Worm (Caenorhabditis elegans): ENCODE data around the gene K02D10.3.

K02D10.3 gene

ce11 chrIII:8799964-8800795 lies 28.4 kb upstream of the K02D10.3 start, which contains the start of gene F54F2.6 (continued):
- TF ChIP-seq hlh-17 (GFP tag; optimal IDR thresholded peaks at IDR 0.05; ENCODE audit: borderline replicate concordance) (no peak), snpc-4 (tag; optimal IDR thresholded peaks at IDR 0.05) (peak; percentile 62), lin-13 (GFP tag; optimal IDR thresholded peaks at IDR 0.05) (peak; percentile 90), lin-15B (tag; optimal IDR thresholded peaks at IDR 0.05) (no peak), lin-39 (tag; optimal IDR thresholded peaks at IDR 0.05) (peak; percentile 63), tlp-1 (tag; optimal IDR thresholded peaks at IDR 0.05) (no peak), ceh-63 (GFP tag; optimal IDR thresholded peaks at IDR 0.05) (no peak), ceh-82 (tag; optimal IDR thresholded peaks at IDR 0.05) (peak; percentile 74 to 86 (median 75)), ceh-90 (tag; optimal IDR thresholded peaks at IDR 0.05) (peak; percentile 17), rnt-1 (tag; optimal IDR thresholded peaks at IDR 0.05) (peak; percentile 86), vab-15 (tag; optimal IDR thresholded peaks at IDR 0.05) (peak; percentile 92), elt-3 (tag; optimal IDR thresholded peaks at IDR 0.05) (peak in 1 of 6 experiments; percentile 23), zip-4 (GFP tag; optimal IDR thresholded peaks at IDR 0.05) (peak; percentile 53), nhr-19 (GFP tag; conservative IDR thresholded peaks at IDR 0.05) (peak; percentile 90), mef-2 (tag; optimal IDR thresholded peaks at IDR 0.05) (peak; percentile 84), mab-9 (GFP tag; IDR thresholded peaks at IDR 0.05) (peak; percentile 76), nhr-71 (tag; optimal IDR thresholded peaks at IDR 0.05) (peak; percentile 98), C34B4.2 (tag; optimal IDR thresholded peaks at IDR 0.05) (no peak), aha-1 (tag; optimal IDR thresholded peaks at IDR 0.05) (peak; percentile 46), nhr-84 (tag; optimal IDR thresholded peaks at IDR 0.05) (no peak), unc-86 (tag; optimal IDR thresholded peaks at IDR 0.05) (peak; percentile 98), nhr-77 (tag; optimal IDR thresholded peaks at IDR 0.05) (peak; percentile 87), nhr-20 (tag; optimal IDR thresholded peaks at IDR 0.05) (peak; percentile 90), dpl-1 (GFP tag; optimal IDR thresholded peaks at IDR 0.05) (peak; percentile 26 to 60 (median 51)), fkh-4 (tag; optimal IDR thresholded peaks at IDR 0.05; ENCODE audit: borderline replicate concordance) (peak; percentile 79), efl-1 (optimal IDR thresholded peaks at IDR 0.05) (peak; percentile 73 to 79), efl-1 (GFP tag; optimal IDR thresholded peaks at IDR 0.05 in 1 of 2) (peak; percentile 22 to 95), unc-30 (tag; optimal IDR thresholded peaks at IDR 0.05) (peak; percentile 20), ets-5 (GFP tag; IDR thresholded peaks at IDR 0.05) (no peak), dsc-1 (tag; optimal IDR thresholded peaks at IDR 0.05) (peak; percentile 89), pqm-1 (tag; optimal IDR thresholded peaks at IDR 0.05) (no peak), efl-3 (GFP tag; optimal IDR thresholded peaks at IDR 0.05) (no peak), elt-2 (tag; optimal IDR thresholded peaks at IDR 0.05) (peak; percentile 71), lsy-2 (tag; optimal IDR thresholded peaks at IDR 0.05) (peak; percentile 84 to 89)

ce11 chrIII:8797211-8797733 lies 25.5 kb upstream of the K02D10.3 start:
- no peak for TF ChIP-seq lin-15B (tag; optimal IDR thresholded peaks at IDR 0.05)
- TF ChIP-seq lin-39 (tag; optimal IDR thresholded peaks at IDR 0.05): no peak
- TF ChIP-seq nhr-12 (tag; optimal IDR thresholded peaks at IDR 0.05): no peak
- TF ChIP-seq elt-2 (tag; optimal IDR thresholded peaks at IDR 0.05): peak; percentile 91
- peak in 1 of 2 experiments; percentile 49 for TF ChIP-seq ztf-11 (tag; optimal IDR thresholded peaks at IDR 0.05)
- TF ChIP-seq Y116A8C.19 (tag; optimal IDR thresholded peaks at IDR 0.05; ENCODE audit: borderline replicate concordance): no peak
- TF ChIP-seq nhr-84 (tag; optimal IDR thresholded peaks at IDR 0.05): no peak
- TF ChIP-seq alr-1 (tag; optimal IDR thresholded peaks at IDR 0.05; ENCODE audit: borderline replicate concordance): no peak
- TF ChIP-seq ceh-88 (GFP tag; IDR thresholded peaks at IDR 0.05): no peak
- TF ChIP-seq ztf-4 (tag; optimal IDR thresholded peaks at IDR 0.05): peak; percentile 78
- TF ChIP-seq rnt-1 (tag; optimal IDR thresholded peaks at IDR 0.05): peak; percentile 47
- peak; percentile 87 for TF ChIP-seq fos-1 (tag; optimal IDR thresholded peaks at IDR 0.05)
- peak; percentile 88 for TF ChIP-seq snu-23 (GFP tag; optimal IDR thresholded peaks at IDR 0.05)
- TF ChIP-seq isw-1 (GFP tag; IDR thresholded peaks at IDR 0.05): peak; percentile 52
- TF ChIP-seq snpc-4 (tag; optimal IDR thresholded peaks at IDR 0.05): peak; percentile 36
- 0 out of 2 replicates have a peak, but pooled peaks have one; percentile 67 for TF ChIP-seq mab-9 (GFP tag; IDR thresholded peaks at IDR 0.05)
- TF ChIP-seq fkh-10 (GFP tag; optimal IDR thresholded peaks at IDR 0.05): peak; percentile 86
- no peak for TF ChIP-seq tlp-1 (tag; optimal IDR thresholded peaks at IDR 0.05)
- TF ChIP-seq nhr-77 (tag; optimal IDR thresholded peaks at IDR 0.05): peak; percentile 61
- TF ChIP-seq ets-5 (GFP tag; IDR thresholded peaks at IDR 0.05): no peak
- no peak for TF ChIP-seq aly-2 (tag; optimal IDR thresholded peaks at IDR 0.05)
- TF ChIP-seq egl-13 (tag; optimal IDR thresholded peaks at IDR 0.05): peak; percentile 88
- peak; percentile 36 for TF ChIP-seq hpl-2 (GFP tag; optimal IDR thresholded peaks at IDR 0.05)
- TF ChIP-seq mef-2 (tag; optimal IDR thresholded peaks at IDR 0.05): peak; percentile 47
- no peak for TF ChIP-seq ceh-90 (tag; optimal IDR thresholded peaks at IDR 0.05)
- TF ChIP-seq unc-98 (GFP tag; IDR thresholded peaks at IDR 0.05): no peak
- peak; percentile 98 for TF ChIP-seq nhr-85 (tag)
